Fruit fly (Drosophila melanogaster) whole organism, embryonic: ENCODE measurements around the gene rhea.

Source experiments
- Asciz ChIP-seq: fragments of 200-800 bp; sonication (Bioruptor generic); optimal IDR thresholded peaks from 2 replicates; lab custom pipeline; 2017; ENCODE audit warnings: missing biosample characterization, mild to moderate bottlenecking, missing genetic modification characterization, missing genetic modification reagents
- Blimp-1 ChIP-seq: fragments of 200-800 bp; sonication (Bioruptor generic); optimal IDR thresholded peaks from 3 replicates; lab custom pipeline; 2018; ENCODE audit warnings: missing biosample characterization, missing genetic modification characterization, mild to moderate bottlenecking, moderate library complexity, missing genetic modification reagents
- CG10147 ChIP-seq: fragments of 200-800 bp; sonication (Bioruptor generic); optimal IDR thresholded peaks from 2 replicates; lab custom pipeline; 2019; ENCODE audit warnings: missing biosample characterization, mild to moderate bottlenecking, missing genetic modification characterization, moderate library complexity
- CG10431 ChIP-seq: fragments of 200-800 bp; sonication (Bioruptor generic); optimal IDR thresholded peaks from 3 replicates; lab custom pipeline; 2018; ENCODE audit warnings: missing biosample characterization, mild to moderate bottlenecking, missing genetic modification characterization
- CG10543 ChIP-seq: fragments of 200-800 bp; sonication (Bioruptor generic); optimal IDR thresholded peaks from 3 replicates; lab custom pipeline; 2017; ENCODE audit warnings: missing biosample characterization, mild to moderate bottlenecking, missing genetic modification characterization, moderate library complexity
- CG12769 ChIP-seq: fragments of 200-800 bp; sonication (Bioruptor generic); optimal IDR thresholded peaks from 2 replicates; lab custom pipeline; 2019; ENCODE audit warnings: missing biosample characterization, mild to moderate bottlenecking, missing genetic modification characterization, moderate library complexity
- CG14710 ChIP-seq: fragments of 200-800 bp; sonication (Bioruptor generic); optimal IDR thresholded peaks from 3 replicates; lab custom pipeline; 2019; ENCODE audit warnings: missing biosample characterization, mild to moderate bottlenecking, missing genetic modification characterization, moderate library complexity
- CG15269 ChIP-seq: fragments of 200-800 bp; sonication (Bioruptor generic); optimal IDR thresholded peaks from 2 replicates; lab custom pipeline; 2018; ENCODE audit warnings: missing biosample characterization, mild to moderate bottlenecking, missing genetic modification characterization, moderate library complexity
- CG1602 ChIP-seq: fragments of 200-800 bp; sonication (Bioruptor generic); optimal IDR thresholded peaks from 3 replicates; lab custom pipeline; 2016; ENCODE audit warnings: missing biosample characterization, missing genetic modification characterization
- CG1647 ChIP-seq: fragments of 200-800 bp; sonication (Bioruptor generic); optimal IDR thresholded peaks from 3 replicates; lab custom pipeline; 2016; ENCODE audit warnings: missing biosample characterization, missing genetic modification characterization
- CG16779 ChIP-seq: fragments of 200-800 bp; sonication (Bioruptor generic); IDR thresholded peaks from 2 replicates; pipeline ENCODE4 v1.3.6; 2022; ENCODE audit warnings: missing biosample characterization, missing genetic modification characterization
- CG31441 ChIP-seq: fragments of 200-800 bp; sonication (Bioruptor generic); IDR thresholded peaks from 2 replicates; pipeline ENCODE4 v1.3.6; 2022; ENCODE audit warnings: missing biosample characterization, missing genetic modification characterization
- CG32767 ChIP-seq: fragments of 200-800 bp; sonication (Bioruptor generic); IDR thresholded peaks from 2 replicates; pipeline ENCODE4 v1.3.6; 2022; ENCODE audit warnings: missing biosample characterization, missing genetic modification characterization
- CG34376 ChIP-seq: fragments of 200-800 bp; sonication (Bioruptor generic); optimal IDR thresholded peaks from 2 replicates; lab custom pipeline; 2018; ENCODE audit warnings: missing biosample characterization, mild to moderate bottlenecking, missing genetic modification characterization
- CG4854 ChIP-seq: fragments of 200-800 bp; sonication (Bioruptor generic); optimal IDR thresholded peaks from 2 replicates; lab custom pipeline; 2016; ENCODE audit warnings: missing biosample characterization, missing genetic modification characterization, inconsistent platforms
- CG5180 ChIP-seq: fragments of 200-800 bp; sonication (Bioruptor generic); optimal IDR thresholded peaks from 3 replicates; lab custom pipeline; 2017; ENCODE audit warnings: missing biosample characterization, missing genetic modification characterization, mild to moderate bottlenecking, moderate library complexity, missing genetic modification reagents
- CG6175 ChIP-seq: fragments of 200-800 bp; sonication (Bioruptor generic); IDR thresholded peaks from 3 replicates; pipeline ENCODE4 v1.3.6; 2022; ENCODE audit warnings: missing biosample characterization, missing genetic modification characterization
- CG7987 ChIP-seq: fragments of 200-800 bp; sonication (Bioruptor generic); optimal IDR thresholded peaks from 2 replicates; lab custom pipeline; 2018; ENCODE audit warnings: missing biosample characterization, mild to moderate bottlenecking, missing genetic modification characterization, moderate library complexity
- CG8290 ChIP-seq, 3 experiments: fragments of 200-800 bp; sonication (Bioruptor generic); optimal IDR thresholded peaks; 2 replicates each; lab custom pipeline; 2016 to 2019; ENCODE audit warnings: missing biosample characterization in 3 of 3, missing genetic modification characterization in 3 of 3, mild to moderate bottlenecking in 2 of 3, moderate library complexity in 1 of 3
- CG8359 ChIP-seq: fragments of 200-800 bp; sonication (Bioruptor generic); optimal IDR thresholded peaks from 2 replicates; lab custom pipeline; 2017; ENCODE audit warnings: missing biosample characterization, mild to moderate bottlenecking, missing genetic modification characterization, borderline replicate concordance
- CG8765 ChIP-seq: fragments of 200-800 bp; sonication (Bioruptor generic); IDR thresholded peaks from 2 replicates; pipeline ENCODE4 v1.3.6; 2022; ENCODE audit warnings: missing biosample characterization, missing genetic modification characterization
- CG9817 ChIP-seq: fragments of 200-800 bp; sonication (Bioruptor generic); optimal IDR thresholded peaks from 2 replicates; lab custom pipeline; 2018; ENCODE audit warnings: missing biosample characterization, mild to moderate bottlenecking, missing genetic modification characterization, moderate library complexity
- CG9876 ChIP-seq: fragments of 200-800 bp; sonication (Bioruptor generic); optimal IDR thresholded peaks from 2 replicates; lab custom pipeline; 2016; ENCODE audit warnings: missing biosample characterization, missing genetic modification characterization
- CG9932 ChIP-seq: fragments of 200-800 bp; sonication (Bioruptor generic); IDR thresholded peaks from 2 replicates; pipeline ENCODE4 v1.3.6; 2022; ENCODE audit warnings: missing biosample characterization, missing genetic modification characterization
- Chrac-16 ChIP-seq: fragments of 200-800 bp; sonication (Bioruptor generic); optimal IDR thresholded peaks from 3 replicates; lab custom pipeline; 2016; ENCODE audit warnings: missing biosample characterization, missing genetic modification characterization
- CkIIα-i1 ChIP-seq: fragments of 200-800 bp; sonication (Bioruptor generic); IDR thresholded peaks from 2 replicates; pipeline ENCODE4 v1.3.6; 2022; ENCODE audit warnings: missing biosample characterization, missing genetic modification characterization
- Dll ChIP-seq: fragments of 200-800 bp; sonication (Bioruptor generic); IDR thresholded peaks from 4 replicates; pipeline ENCODE4 v1.3.6; 2022; ENCODE audit warnings: missing biosample characterization, missing genetic modification characterization; ENCODE audit not compliant: partially characterized antibody
- E2f2 ChIP-seq: fragments of 200-800 bp; sonication (Bioruptor generic); IDR thresholded peaks from 2 replicates; pipeline ENCODE4 v1.3.6; 2022; ENCODE audit warnings: missing biosample characterization, missing genetic modification characterization
- Gug ChIP-seq: fragments of 200-800 bp; sonication (Bioruptor generic); IDR thresholded peaks from 4 replicates; pipeline ENCODE4 v1.3.6; 2022; ENCODE audit warnings: missing biosample characterization, missing genetic modification characterization
- H2.0 ChIP-seq: fragments of 200-800 bp; sonication (Bioruptor generic); IDR thresholded peaks from 2 replicates; pipeline ENCODE4 v1.3.6; 2022; ENCODE audit warnings: missing biosample characterization, missing genetic modification characterization
- HLHmδ ChIP-seq: fragments of 200-800 bp; sonication (Bioruptor generic); optimal IDR thresholded peaks from 2 replicates; lab custom pipeline; 2018; ENCODE audit warnings: missing biosample characterization, mild to moderate bottlenecking, missing genetic modification characterization, moderate library complexity
- Med ChIP-seq: fragments of 200-800 bp; sonication (Bioruptor generic); peaks from one replicate; lab custom pipeline; 2016; ENCODE audit warnings: missing biosample characterization, missing genetic modification characterization, mild to moderate bottlenecking, inconsistent platforms, moderate library complexity
- Mrtf ChIP-seq: fragments of 200-800 bp; sonication (Bioruptor generic); IDR thresholded peaks from 3 replicates; pipeline ENCODE4 v1.3.6; 2022; ENCODE audit warnings: missing biosample characterization, missing genetic modification characterization
- NFAT ChIP-seq: fragments of 200-800 bp; sonication (Bioruptor generic); IDR thresholded peaks from 2 replicates; pipeline ENCODE4 v1.3.6; 2022; ENCODE audit warnings: missing biosample characterization, missing genetic modification characterization
- Opbp ChIP-seq: fragments of 200-800 bp; sonication (Bioruptor generic); IDR thresholded peaks from 3 replicates; pipeline ENCODE4 v1.3.6; 2022; ENCODE audit warnings: missing biosample characterization, missing genetic modification characterization; ENCODE audit not compliant: partially characterized antibody
- Rfx ChIP-seq: fragments of 200-800 bp; sonication (Bioruptor generic); IDR thresholded peaks from 2 replicates; pipeline ENCODE4 v1.3.6; 2022; ENCODE audit warnings: missing biosample characterization, missing genetic modification characterization
- dysf ChIP-seq: fragments of 200-800 bp; sonication (Bioruptor generic); IDR thresholded peaks from 3 replicates; pipeline ENCODE4 v1.3.6; 2022; ENCODE audit warnings: missing biosample characterization, missing genetic modification characterization
- gce ChIP-seq: fragments of 200-800 bp; sonication (Bioruptor generic); IDR thresholded peaks from 3 replicates; pipeline ENCODE4 v1.3.6; 2022; ENCODE audit warnings: missing biosample characterization, missing genetic modification characterization
- gsb ChIP-seq: fragments of 200-800 bp; sonication (Bioruptor generic); IDR thresholded peaks from 2 replicates; pipeline ENCODE4 v1.3.6; 2022; ENCODE audit warnings: missing biosample characterization, missing genetic modification characterization
- kah ChIP-seq: fragments of 200-800 bp; sonication (Bioruptor generic); optimal IDR thresholded peaks from 2 replicates; lab custom pipeline; 2018; ENCODE audit warnings: missing biosample characterization, mild to moderate bottlenecking, missing genetic modification characterization
- pan ChIP-seq, 4 experiments: fragments of >200 bp in 3 of 4; fragments of 200-800 bp in 1 of 4; sonication (Bioruptor generic) in 1 of 4; optimal IDR thresholded peaks in 3 of 4; IDR thresholded peaks in 1 of 4; 2 replicates each; pipeline versions ENCODE4 v1.3.6 to Lab custom; 2017 to 2022; ENCODE audit warnings: missing biosample characterization in 2 of 4, missing genetic modification characterization in 2 of 4, mixed read lengths in 1 of 4
- pb ChIP-seq: fragments of 200-800 bp; sonication (Bioruptor generic); optimal IDR thresholded peaks from 3 replicates; lab custom pipeline; 2016; ENCODE audit warnings: missing biosample characterization, missing genetic modification characterization
- ro ChIP-seq: fragments of 200-800 bp; sonication (Bioruptor generic); IDR thresholded peaks from 2 replicates; pipeline ENCODE4 v1.3.6; 2022; ENCODE audit warnings: missing biosample characterization, missing genetic modification characterization
- so ChIP-seq: fragments of 200-800 bp; sonication (Bioruptor generic); IDR thresholded peaks from 3 replicates; pipeline ENCODE4 v1.3.6; 2022; ENCODE audit warnings: missing biosample characterization, missing genetic modification characterization
- stc ChIP-seq: fragments of 200-800 bp; sonication (Bioruptor generic); IDR thresholded peaks from 2 replicates; pipeline ENCODE4 v1.3.6; 2022; ENCODE audit warnings: missing biosample characterization, missing genetic modification characterization
- tio ChIP-seq: fragments of 200-800 bp; sonication (Bioruptor generic); optimal IDR thresholded peaks from 2 replicates; lab custom pipeline; 2017; ENCODE audit warnings: missing biosample characterization, missing genetic modification characterization, inconsistent platforms
- unc-4 ChIP-seq: fragments of 200-800 bp; sonication (Bioruptor generic); IDR thresholded peaks from 2 replicates; pipeline ENCODE4 v1.3.6; 2022; ENCODE audit warnings: missing biosample characterization, missing genetic modification characterization; ENCODE audit not compliant: partially characterized antibody
- vnd ChIP-seq: fragments of 200-800 bp; sonication (Bioruptor generic); IDR thresholded peaks from 3 replicates; pipeline ENCODE4 v1.3.6; 2022; ENCODE audit warnings: missing biosample characterization, missing genetic modification characterization; ENCODE audit not compliant: partially characterized antibody
- wek ChIP-seq: fragments of 200-800 bp; sonication (Bioruptor generic); optimal IDR thresholded peaks from 3 replicates; lab custom pipeline; 2018; ENCODE audit warnings: missing biosample characterization, mild to moderate bottlenecking, missing genetic modification characterization, moderate library complexity
- yki ChIP-seq: fragments of >200 bp; optimal IDR thresholded peaks from 3 replicates; lab custom pipeline; 2018

rhea gene

dm6 chr3L:8553125-8553524 lies 8.3 kb downstream of the rhea start (continued):
- TF ChIP-seq CG1647 (GFP tag; lab: Kevin White, UChicago) (no peak), CG31441 (GFP tag; lab: Robert Waterston, UW) (no peak), CG16779 (GFP tag; lab: Robert Waterston, UW) (0 out of 2 replicates have a peak, but pooled peaks have one; percentile 21), NFAT (0 out of 2 replicates have a peak, but pooled peaks have one; percentile 46), Dll (GFP tag; lab: Robert Waterston, UW) (no peak), gce (GFP tag; lab: Robert Waterston, UW) (no peak), stc (GFP tag; lab: Robert Waterston, UW) (no peak), tio (GFP tag; lab: Kevin White, UChicago) (no peak), so (GFP tag; lab: Robert Waterston, UW) (peak; percentile 23; the same call in 1 of the 3 replicates), Opbp (no peak), CG10431 (no peak), CG10543 (GFP tag; lab: Kevin White, UChicago) (peak; percentile 81), CG34376 (GFP tag; lab: Kevin White, UChicago) (no peak), unc-4 (GFP tag; lab: Robert Waterston, UW) (no peak), pb (GFP tag; lab: Kevin White, UChicago) (no peak), CG15269 (tag; lab: Kevin White, UChicago) (peak; percentile 3), Mrtf (no peak), CG7987 (GFP tag; lab: Kevin White, UChicago) (no peak), Blimp-1 (GFP tag; lab: Kevin White, UChicago) (peak; percentile 0), kah (GFP tag; lab: Kevin White, UChicago) (peak; percentile 62), dysf (GFP tag; lab: Robert Waterston, UW) (peak; percentile 50; the same call in 1 of the 3 replicates), pan (optimal IDR thresholded peaks at IDR 0.05; lab: Kevin White, UChicago) (no peak), pan (GFP tag; optimal IDR thresholded peaks at IDR 0.05 in 1 of 2, IDR thresholded peaks at IDR 0.05 in 1 of 2) (peak in 1 of 2 experiments; percentile 30), yki (lab: Kevin White, UChicago) (no peak), CG5180 (no peak), CG9876 (GFP tag; lab: Kevin White, UChicago) (no peak), Gug (GFP tag; lab: Robert Waterston, UW) (peak; percentile 42; the same call in 2 of the 4 replicates), CG8765 (GFP tag; lab: Robert Waterston, UW) (no peak), Med (GFP tag; lab: Kevin White, UChicago) (peak; percentile 56), CG10147 (GFP tag; lab: Kevin White, UChicago) (no peak), CG14710 (no peak), CG9932 (peak; percentile 56; the same call in 1 of the 2 replicates), CG4854 (GFP tag; lab: Kevin White, UChicago) (no peak), CG1602 (GFP tag; lab: Kevin White, UChicago) (no peak), vnd (GFP tag; lab: Robert Waterston, UW) (no peak), Asciz (no peak), wek (no peak), CG8359 (no peak), CG9817 (tag; lab: Kevin White, UChicago) (no peak), Chrac-16 (GFP tag; lab: Kevin White, UChicago) (no peak), ro (GFP tag; lab: Robert Waterston, UW) (no peak), Rfx (GFP tag; lab: Robert Waterston, UW) (peak; percentile 60), gsb (GFP tag; lab: Robert Waterston, UW) (peak; percentile 27; the same call in 1 of the 2 replicates), HLHmδ (no peak), H2.0 (GFP tag; lab: Robert Waterston, UW) (no peak), CG6175 (GFP tag; lab: Robert Waterston, UW) (peak; percentile 92), CG8290 (GFP tag; optimal IDR thresholded peaks at IDR 0.05; lab: Kevin White, UChicago) (no peak), CG8290 (tag; optimal IDR thresholded peaks at IDR 0.05; lab: Kevin White, UChicago) (peak in 1 of 2 experiments; percentile 42), CkIIα-i1 (no peak), E2f2 (no peak), CG32767 (GFP tag; lab: Robert Waterston, UW) (no peak), CG12769 (tag; lab: Kevin White, UChicago) (peak; percentile 70)
